Worm (Caenorhabditis elegans) whole organism, L1 larva: ENCODE measurements around the gene M04G7.2.

Experiments
- C16A3.4 ChIP-seq: fragments of 150-350 bp; optimal IDR thresholded peaks from 2 replicates; lab custom pipeline; 2014; ENCODE audit warnings: missing biosample characterization, missing genetic modification characterization
- C34B4.2 ChIP-seq: sonication (generic microtip); optimal IDR thresholded peaks from 2 replicates; lab custom pipeline; 2017; ENCODE audit warnings: mild to moderate bottlenecking, missing genetic modification characterization, missing compliant biosample characterization
- F16B12.6 ChIP-seq: fragments of 150-350 bp; optimal IDR thresholded peaks from 2 replicates; lab custom pipeline; 2014; ENCODE audit warnings: missing biosample characterization, missing genetic modification characterization
- aha-1 ChIP-seq: fragments of 150-350 bp; optimal IDR thresholded peaks from 2 replicates; lab custom pipeline; 2014; ENCODE audit warnings: missing biosample characterization, missing genetic modification characterization
- alr-1 ChIP-seq: fragments of 200-800 bp; sonication (Bioruptor generic); optimal IDR thresholded peaks from 2 replicates; lab custom pipeline; 2018; ENCODE audit warnings: borderline replicate concordance, mild to moderate bottlenecking, missing genetic modification characterization, missing compliant biosample characterization
- ama-1 ChIP-seq: fragments of 150-350 bp; optimal IDR thresholded peaks from 2 replicates; lab custom pipeline; 2014
- blmp-1 ChIP-seq: fragments of 150-350 bp; optimal IDR thresholded peaks from 2 replicates; lab custom pipeline; 2014; ENCODE audit warnings: missing biosample characterization, missing genetic modification characterization
- ceh-63 ChIP-seq: fragments of 200-800 bp; sonication (Bioruptor generic); optimal IDR thresholded peaks from 2 replicates; lab custom pipeline; 2018; ENCODE audit warnings: mild to moderate bottlenecking, missing genetic modification characterization, missing compliant biosample characterization
- ces-1 ChIP-seq: fragments of 150-350 bp; optimal IDR thresholded peaks from 2 replicates; lab custom pipeline; 2014; ENCODE audit warnings: missing biosample characterization, missing genetic modification reagents, missing genetic modification characterization
- dpl-1 ChIP-seq, 3 experiments: fragments of 150-350 bp in 2 of 3; sonication (generic microtip) in 1 of 3; optimal IDR thresholded peaks; 2 replicates each; lab custom pipeline; 2014 to 2017; ENCODE audit warnings: missing biosample characterization in 3 of 3, missing genetic modification characterization in 3 of 3, missing genetic modification reagents in 3 of 3
- dsc-1 ChIP-seq: sonication (generic microtip); optimal IDR thresholded peaks from 2 replicates; lab custom pipeline; 2016; ENCODE audit warnings: mild to moderate bottlenecking, missing genetic modification characterization, missing compliant biosample characterization
- ets-5 ChIP-seq: fragments of 200-800 bp; sonication (Bioruptor generic); IDR thresholded peaks from 2 replicates; pipeline ENCODE4 v1.3.6; 2022; ENCODE audit warnings: missing genetic modification characterization, missing compliant biosample characterization
- fkh-10 ChIP-seq: sonication (generic microtip); optimal IDR thresholded peaks from 2 replicates; lab custom pipeline; 2017; ENCODE audit warnings: missing biosample characterization, missing genetic modification reagents, missing genetic modification characterization
- fkh-4 ChIP-seq: sonication (generic microtip); optimal IDR thresholded peaks from 2 replicates; lab custom pipeline; 2016; ENCODE audit warnings: missing compliant biosample characterization, missing genetic modification characterization, borderline replicate concordance
- fkh-8 ChIP-seq: sonication (generic microtip); optimal IDR thresholded peaks from 2 replicates; lab custom pipeline; 2016; ENCODE audit warnings: mild to moderate bottlenecking, missing genetic modification characterization, missing compliant biosample characterization
- fos-1 ChIP-seq: fragments of 150-350 bp; optimal IDR thresholded peaks from 2 replicates; lab custom pipeline; 2014; ENCODE audit warnings: missing biosample characterization, missing genetic modification characterization
- grh-1 ChIP-seq: fragments of 200-800 bp; sonication (Bioruptor generic); IDR thresholded peaks from 2 replicates; pipeline ENCODE4 v1.3.6; 2022; ENCODE audit warnings: missing genetic modification reagents, missing genetic modification characterization, missing compliant biosample characterization
- hpl-2 ChIP-seq: fragments of 150-350 bp; optimal IDR thresholded peaks from 2 replicates; lab custom pipeline; 2014; ENCODE audit warnings: missing biosample characterization, missing genetic modification reagents, missing genetic modification characterization
- irx-1 ChIP-seq: sonication (generic microtip); optimal IDR thresholded peaks from 2 replicates; lab custom pipeline; 2016; ENCODE audit warnings: missing genetic modification characterization, missing compliant biosample characterization
- isw-1 ChIP-seq: fragments of 200-800 bp; sonication (Bioruptor generic); IDR thresholded peaks from 2 replicates; pipeline ENCODE4 v1.3.6; 2022; ENCODE audit warnings: missing genetic modification characterization, missing compliant biosample characterization
- jun-1 ChIP-seq: fragments of 150-350 bp; optimal IDR thresholded peaks from 2 replicates; lab custom pipeline; 2014; ENCODE audit warnings: missing biosample characterization, missing genetic modification reagents, missing genetic modification characterization
- lin-14 ChIP-seq: fragments of 200-800 bp; sonication (Bioruptor generic); optimal IDR thresholded peaks from 2 replicates; lab custom pipeline; 2018; ENCODE audit warnings: mild to moderate bottlenecking, missing genetic modification characterization, moderate library complexity, missing compliant biosample characterization
- lin-15B ChIP-seq: fragments of 150-350 bp; sonication (generic microtip); optimal IDR thresholded peaks from 3 replicates; lab custom pipeline; 2014; ENCODE audit warnings: missing biosample characterization, missing genetic modification characterization
- lin-35 ChIP-seq, 2 experiments: fragments of 150-350 bp; optimal IDR thresholded peaks; 2 replicates each; lab custom pipeline; 2014; ENCODE audit warnings: missing biosample characterization in 2 of 2, missing genetic modification characterization in 2 of 2, missing genetic modification reagents in 2 of 2
- lin-39 ChIP-seq: fragments of 150-350 bp; optimal IDR thresholded peaks from 2 replicates; lab custom pipeline; 2014; ENCODE audit warnings: missing biosample characterization, missing genetic modification reagents, missing genetic modification characterization
- lir-3 ChIP-seq: sonication (generic microtip); optimal IDR thresholded peaks from 2 replicates; lab custom pipeline; 2016; ENCODE audit warnings: mild to moderate bottlenecking, missing genetic modification characterization, moderate library complexity, missing compliant biosample characterization; ENCODE audit not compliant: poor library complexity
- lsy-2 ChIP-seq, 2 experiments: fragments of 150-350 bp; optimal IDR thresholded peaks; 2 replicates each; lab custom pipeline; 2014; ENCODE audit warnings: missing biosample characterization in 2 of 2, missing genetic modification characterization in 2 of 2
- mdl-1 ChIP-seq, 2 experiments: fragments of 150-350 bp; optimal IDR thresholded peaks; 2 replicates each; lab custom pipeline; 2014 to 2017; ENCODE audit warnings: missing biosample characterization in 2 of 2, missing genetic modification characterization in 2 of 2, inconsistent platforms in 1 of 2
- mef-2 ChIP-seq: fragments of 150-350 bp; optimal IDR thresholded peaks from 2 replicates; lab custom pipeline; 2014; ENCODE audit warnings: missing biosample characterization, missing genetic modification characterization
- nhr-11 ChIP-seq: fragments of 150-350 bp; optimal IDR thresholded peaks from 2 replicates; lab custom pipeline; 2014; ENCODE audit warnings: missing biosample characterization, missing genetic modification characterization
- nhr-12 ChIP-seq: sonication (generic microtip); optimal IDR thresholded peaks from 2 replicates; lab custom pipeline; 2017; ENCODE audit warnings: missing biosample characterization, missing genetic modification characterization
- nhr-19 ChIP-seq: fragments of 200-800 bp; sonication (Bioruptor generic); conservative IDR thresholded peaks from 2 replicates; pipeline ENCODE4 v1.3.6; 2022; ENCODE audit warnings: missing genetic modification characterization, missing compliant biosample characterization
- nhr-20 ChIP-seq: sonication (generic microtip); optimal IDR thresholded peaks from 2 replicates; lab custom pipeline; 2016; ENCODE audit warnings: mild to moderate bottlenecking, missing genetic modification characterization, missing compliant biosample characterization
- nhr-237 ChIP-seq: fragments of 150-350 bp; optimal IDR thresholded peaks from 2 replicates; lab custom pipeline; 2014; ENCODE audit warnings: missing biosample characterization, missing genetic modification characterization
- nhr-28 ChIP-seq: fragments of 150-350 bp; optimal IDR thresholded peaks from 2 replicates; lab custom pipeline; 2014; ENCODE audit warnings: missing biosample characterization, missing genetic modification characterization
- nhr-71 ChIP-seq: sonication (generic microtip); optimal IDR thresholded peaks from 2 replicates; lab custom pipeline; 2016; ENCODE audit warnings: mild to moderate bottlenecking, missing genetic modification characterization, moderate library complexity, missing compliant biosample characterization
- nhr-76 ChIP-seq: sonication (generic microtip); optimal IDR thresholded peaks from 2 replicates; lab custom pipeline; 2017; ENCODE audit warnings: missing biosample characterization, missing genetic modification characterization
- nhr-77 ChIP-seq: fragments of 150-350 bp; optimal IDR thresholded peaks from 2 replicates; lab custom pipeline; 2014; ENCODE audit warnings: missing biosample characterization, missing genetic modification characterization
- nhr-84 ChIP-seq: sonication (generic microtip); optimal IDR thresholded peaks from 2 replicates; lab custom pipeline; 2017; ENCODE audit warnings: missing biosample characterization, missing genetic modification characterization
- nhr-85 ChIP-seq: sonication (generic microtip); peaks from one replicate; lab custom pipeline; 2016; ENCODE audit warnings: missing genetic modification characterization, inconsistent platforms, missing compliant biosample characterization
- pag-3 ChIP-seq: sonication (generic microtip); optimal IDR thresholded peaks from 2 replicates; lab custom pipeline; 2017; ENCODE audit warnings: missing genetic modification characterization, mild to moderate bottlenecking, missing compliant biosample characterization, antibody characterized with exemption, borderline replicate concordance; ENCODE audit not compliant: insufficient read depth
- pqm-1 ChIP-seq: sonication (generic microtip); optimal IDR thresholded peaks from 3 replicates; lab custom pipeline; 2017; ENCODE audit warnings: missing biosample characterization, missing genetic modification characterization
- skn-1 ChIP-seq: fragments of 150-350 bp; optimal IDR thresholded peaks from 2 replicates; lab custom pipeline; 2014; ENCODE audit warnings: missing biosample characterization, missing genetic modification characterization
- snpc-4 ChIP-seq: fragments of 150-350 bp; optimal IDR thresholded peaks from 2 replicates; lab custom pipeline; 2014; ENCODE audit warnings: missing biosample characterization, missing genetic modification characterization
- snu-23 ChIP-seq: sonication (generic microtip); optimal IDR thresholded peaks from 2 replicates; lab custom pipeline; 2016; ENCODE audit warnings: missing genetic modification characterization, missing compliant biosample characterization
- sox-4 ChIP-seq: sonication (generic microtip); optimal IDR thresholded peaks from 2 replicates; lab custom pipeline; 2016; ENCODE audit warnings: missing genetic modification characterization, missing compliant biosample characterization
- sup-37 ChIP-seq: fragments of 200-800 bp; sonication (Bioruptor generic); optimal IDR thresholded peaks from 2 replicates; lab custom pipeline; 2018; ENCODE audit warnings: mild to moderate bottlenecking, missing genetic modification characterization, missing compliant biosample characterization
- swsn-7 ChIP-seq: sonication (generic microtip); optimal IDR thresholded peaks from 2 replicates; lab custom pipeline; 2016; ENCODE audit warnings: missing genetic modification characterization, missing compliant biosample characterization
- tbx-2 ChIP-seq: sonication (generic microtip); optimal IDR thresholded peaks from 2 replicates; lab custom pipeline; 2016; ENCODE audit warnings: missing genetic modification characterization, missing compliant biosample characterization
- tlp-1 ChIP-seq: fragments of 150-350 bp; optimal IDR thresholded peaks from 2 replicates; lab custom pipeline; 2014; ENCODE audit warnings: missing biosample characterization, missing genetic modification characterization
- unc-130 ChIP-seq: fragments of 150-350 bp; optimal IDR thresholded peaks from 2 replicates; lab custom pipeline; 2017; ENCODE audit warnings: missing biosample characterization, missing genetic modification characterization, inconsistent platforms
- unc-30 ChIP-seq: sonication (generic microtip); optimal IDR thresholded peaks from 2 replicates; lab custom pipeline; 2017; ENCODE audit warnings: missing biosample characterization, missing genetic modification characterization
- unc-98 ChIP-seq: fragments of 200-800 bp; sonication (Bioruptor generic); IDR thresholded peaks from 2 replicates; pipeline ENCODE4 v1.3.6; 2022; ENCODE audit warnings: missing genetic modification characterization, missing compliant biosample characterization
- xbp-1 ChIP-seq: sonication (generic microtip); optimal IDR thresholded peaks from 2 replicates; lab custom pipeline; 2016; ENCODE audit warnings: missing genetic modification characterization, missing compliant biosample characterization
- ztf-4 ChIP-seq: fragments of 150-350 bp; optimal IDR thresholded peaks from 2 replicates; lab custom pipeline; 2014; ENCODE audit warnings: missing biosample characterization, missing genetic modification characterization

The M04G7.2 gene

DNA sequence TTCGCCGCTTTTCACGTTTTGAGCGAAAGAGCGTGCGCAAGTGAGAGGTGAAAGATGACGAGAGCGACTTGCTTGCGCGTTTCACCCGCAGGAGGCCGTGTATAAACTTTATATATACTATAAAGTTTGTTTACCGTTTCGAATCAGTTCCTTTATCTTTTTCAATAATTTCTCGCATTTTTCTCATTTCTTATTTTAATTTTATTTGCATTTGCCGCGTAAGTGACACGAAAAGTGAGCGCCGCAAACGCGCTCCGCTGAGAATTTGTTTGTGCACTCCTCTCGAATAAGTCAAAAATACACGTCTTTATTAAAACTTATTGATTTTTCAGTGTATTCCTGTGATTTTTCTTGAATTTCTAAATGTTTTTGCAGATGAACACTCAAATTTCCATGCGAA lies 17.2 kb downstream of the M04G7.2 start, which contains the start of gene mrpl-55:
TSS of gene mrpl-55 (plus strand) at position 364 of the 400 bp plus-strand sequence.
- TF ChIP-seq nhr-20 (peak; percentile 91), snpc-4 (tag; lab: Kevin White, UChicago) (peak; percentile 79), blmp-1 (peak; percentile 75), grh-1 (GFP tag; lab: Robert Waterston, UW) (peak; percentile 76), unc-130 (tag; lab: Kevin White, UChicago) (peak; percentile 97), unc-98 (no peak), hpl-2 (GFP tag; lab: Kevin White, UChicago) (peak; percentile 61), nhr-237 (peak; percentile 80), lin-15B (tag; lab: Kevin White, UChicago) (peak; percentile 92), irx-1 (tag; lab: Kevin White, UChicago) (peak; percentile 88), mef-2 (tag; lab: Kevin White, UChicago) (peak; percentile 69), F16B12.6 (peak; percentile 73), snu-23 (peak; percentile 95), pag-3 (tag; lab: Kevin White, UChicago) (no peak), fkh-4 (tag; lab: Kevin White, UChicago) (peak; percentile 57), dpl-1 (GFP tag; optimal IDR thresholded peaks at IDR 0.05; lab: Kevin White, UChicago) (peak; percentile 94 to 97 (median 96)), fkh-10 (GFP tag; lab: Kevin White, UChicago) (peak; percentile 47), lin-14 (GFP tag; lab: Kevin White, UChicago) (peak; percentile 93), nhr-11 (peak; percentile 56), tbx-2 (tag; lab: Kevin White, UChicago) (peak; percentile 92), lin-39 (tag; lab: Kevin White, UChicago) (peak; percentile 82), tlp-1 (tag; lab: Kevin White, UChicago) (no peak), C34B4.2 (tag; lab: Kevin White, UChicago) (no peak), lin-35 (GFP tag; optimal IDR thresholded peaks at IDR 0.05; lab: Kevin White, UChicago) (peak; percentile 95 to 98), fos-1 (tag; lab: Kevin White, UChicago) (peak; percentile 71), nhr-12 (tag; lab: Kevin White, UChicago) (no peak), ama-1 (lab: Kevin White, UChicago) (no peak), ces-1 (GFP tag; lab: Kevin White, UChicago) (no peak), swsn-7 (tag; lab: Kevin White, UChicago) (peak; percentile 89), xbp-1 (peak; percentile 95), alr-1 (tag; lab: Kevin White, UChicago) (no peak), ceh-63 (no peak), skn-1 (tag; lab: Kevin White, UChicago) (peak; percentile 88), nhr-77 (tag; lab: Kevin White, UChicago) (peak; percentile 90), dsc-1 (tag; lab: Kevin White, UChicago) (peak; percentile 85), C16A3.4 (tag; lab: Kevin White, UChicago) (peak; percentile 96), sup-37 (GFP tag; lab: Kevin White, UChicago) (peak; percentile 17), nhr-71 (tag; lab: Kevin White, UChicago) (peak; percentile 95), mdl-1 (tag; optimal IDR thresholded peaks at IDR 0.05; lab: Kevin White, UChicago) (peak in 1 of 2 experiments; percentile 78), lir-3 (tag; lab: Kevin White, UChicago) (peak; percentile 76), nhr-19 (GFP tag; lab: Robert Waterston, UW) (peak; percentile 89), nhr-85 (tag; lab: Kevin White, UChicago) (peak; percentile 94), isw-1 (GFP tag; lab: Robert Waterston, UW) (peak; percentile 86), pqm-1 (tag; lab: Kevin White, UChicago) (no peak), lsy-2 (tag; optimal IDR thresholded peaks at IDR 0.05; lab: Kevin White, UChicago) (peak; percentile 91 to 95), nhr-84 (no peak), sox-4 (tag; lab: Kevin White, UChicago) (peak; percentile 76), aha-1 (tag; lab: Kevin White, UChicago) (no peak), unc-30 (tag; lab: Kevin White, UChicago) (peak; percentile 43), nhr-76 (tag; lab: Kevin White, UChicago) (no peak), fkh-8 (tag; lab: Kevin White, UChicago) (peak; percentile 92), ets-5 (GFP tag; lab: Robert Waterston, UW) (no peak), nhr-28 (tag; lab: Kevin White, UChicago) (no peak), ztf-4 (tag; lab: Kevin White, UChicago) (peak; percentile 82), jun-1 (peak; percentile 82)
